Worm (Caenorhabditis elegans) whole organism, L1 larva: ENCODE measurements around the gene nspc-7.

Source experiments
- C04F5.9 ChIP-seq: sonication (generic microtip); optimal IDR thresholded peaks from 2 replicates; lab custom pipeline; 2016; ENCODE audit warnings: missing genetic modification characterization, missing compliant biosample characterization
- C34B4.2 ChIP-seq: sonication (generic microtip); optimal IDR thresholded peaks from 2 replicates; lab custom pipeline; 2017; ENCODE audit warnings: mild to moderate bottlenecking, missing genetic modification characterization, missing compliant biosample characterization
- aha-1 ChIP-seq: fragments of 150-350 bp; optimal IDR thresholded peaks from 2 replicates; lab custom pipeline; 2014; ENCODE audit warnings: missing biosample characterization, missing genetic modification characterization
- blmp-1 ChIP-seq: fragments of 150-350 bp; optimal IDR thresholded peaks from 2 replicates; lab custom pipeline; 2014; ENCODE audit warnings: missing biosample characterization, missing genetic modification characterization
- ceh-8 ChIP-seq: fragments of 200-800 bp; sonication (Bioruptor generic); optimal IDR thresholded peaks from 2 replicates; lab custom pipeline; 2018; ENCODE audit warnings: mild to moderate bottlenecking, missing genetic modification characterization, moderate library complexity, missing compliant biosample characterization
- ceh-82 ChIP-seq, 3 experiments: fragments of 150-350 bp in 1 of 3; sonication (generic microtip) in 2 of 3; optimal IDR thresholded peaks; 2 replicates each; lab custom pipeline; 2014 to 2017; ENCODE audit warnings: missing biosample characterization in 3 of 3, missing genetic modification characterization in 3 of 3
- ceh-90 ChIP-seq: sonication (generic microtip); optimal IDR thresholded peaks from 2 replicates; lab custom pipeline; 2016; ENCODE audit warnings: missing genetic modification characterization, missing compliant biosample characterization
- dpl-1 ChIP-seq, 3 experiments: fragments of 150-350 bp in 2 of 3; sonication (generic microtip) in 1 of 3; optimal IDR thresholded peaks; 2 replicates each; lab custom pipeline; 2014 to 2017; ENCODE audit warnings: missing biosample characterization in 3 of 3, missing genetic modification characterization in 3 of 3, missing genetic modification reagents in 3 of 3
- efl-1 ChIP-seq, 4 experiments: fragments of 150-350 bp; optimal IDR thresholded peaks in 3 of 4; peaks in 1 of 4; 1 replicate in 1 of 4; 2 replicates in 3 of 4; lab custom pipeline; 2014; ENCODE audit warnings: missing biosample characterization in 2 of 4, missing genetic modification characterization in 2 of 4, missing genetic modification reagents in 2 of 4
- efl-3 ChIP-seq: fragments of 200-800 bp; sonication (Bioruptor generic); optimal IDR thresholded peaks from 2 replicates; lab custom pipeline; 2018; ENCODE audit warnings: mild to moderate bottlenecking, missing genetic modification characterization, missing compliant biosample characterization
- elt-2 ChIP-seq: sonication (generic microtip); optimal IDR thresholded peaks from 2 replicates; lab custom pipeline; 2016; ENCODE audit warnings: missing genetic modification characterization, mild to moderate bottlenecking, inconsistent platforms, missing compliant biosample characterization, missing genetic modification reagents
- elt-3 ChIP-seq, 6 experiments: fragments of 150-350 bp in 1 of 6; sonication (generic microtip); optimal IDR thresholded peaks; 2 replicates each; lab custom pipeline; 2017 to 2018; ENCODE audit warnings: missing biosample characterization in 6 of 6, missing genetic modification characterization in 6 of 6, inconsistent platforms in 1 of 6
- ets-5 ChIP-seq: fragments of 200-800 bp; sonication (Bioruptor generic); IDR thresholded peaks from 2 replicates; pipeline ENCODE4 v1.3.6; 2022; ENCODE audit warnings: missing genetic modification characterization, missing compliant biosample characterization
- fkh-10 ChIP-seq: sonication (generic microtip); optimal IDR thresholded peaks from 2 replicates; lab custom pipeline; 2017; ENCODE audit warnings: missing biosample characterization, missing genetic modification reagents, missing genetic modification characterization
- fkh-8 ChIP-seq: sonication (generic microtip); optimal IDR thresholded peaks from 2 replicates; lab custom pipeline; 2016; ENCODE audit warnings: mild to moderate bottlenecking, missing genetic modification characterization, missing compliant biosample characterization
- grh-1 ChIP-seq: fragments of 200-800 bp; sonication (Bioruptor generic); IDR thresholded peaks from 2 replicates; pipeline ENCODE4 v1.3.6; 2022; ENCODE audit warnings: missing genetic modification reagents, missing genetic modification characterization, missing compliant biosample characterization
- hpl-2 ChIP-seq: fragments of 150-350 bp; optimal IDR thresholded peaks from 2 replicates; lab custom pipeline; 2014; ENCODE audit warnings: missing biosample characterization, missing genetic modification reagents, missing genetic modification characterization
- irx-1 ChIP-seq: sonication (generic microtip); optimal IDR thresholded peaks from 2 replicates; lab custom pipeline; 2016; ENCODE audit warnings: missing genetic modification characterization, missing compliant biosample characterization
- isw-1 ChIP-seq: fragments of 200-800 bp; sonication (Bioruptor generic); IDR thresholded peaks from 2 replicates; pipeline ENCODE4 v1.3.6; 2022; ENCODE audit warnings: missing genetic modification characterization, missing compliant biosample characterization
- lin-15B ChIP-seq: fragments of 150-350 bp; sonication (generic microtip); optimal IDR thresholded peaks from 3 replicates; lab custom pipeline; 2014; ENCODE audit warnings: missing biosample characterization, missing genetic modification characterization
- lin-35 ChIP-seq, 2 experiments: fragments of 150-350 bp; optimal IDR thresholded peaks; 2 replicates each; lab custom pipeline; 2014; ENCODE audit warnings: missing biosample characterization in 2 of 2, missing genetic modification characterization in 2 of 2, missing genetic modification reagents in 2 of 2
- lir-3 ChIP-seq: sonication (generic microtip); optimal IDR thresholded peaks from 2 replicates; lab custom pipeline; 2016; ENCODE audit warnings: mild to moderate bottlenecking, missing genetic modification characterization, moderate library complexity, missing compliant biosample characterization; ENCODE audit not compliant: poor library complexity
- mab-9 ChIP-seq: fragments of 200-800 bp; sonication (Bioruptor generic); IDR thresholded peaks from 2 replicates; pipeline ENCODE4 v1.3.6; 2022; ENCODE audit warnings: missing genetic modification reagents, missing genetic modification characterization, missing compliant biosample characterization
- mef-2 ChIP-seq: fragments of 150-350 bp; optimal IDR thresholded peaks from 2 replicates; lab custom pipeline; 2014; ENCODE audit warnings: missing biosample characterization, missing genetic modification characterization
- nhr-11 ChIP-seq: fragments of 150-350 bp; optimal IDR thresholded peaks from 2 replicates; lab custom pipeline; 2014; ENCODE audit warnings: missing biosample characterization, missing genetic modification characterization
- nhr-12 ChIP-seq: sonication (generic microtip); optimal IDR thresholded peaks from 2 replicates; lab custom pipeline; 2017; ENCODE audit warnings: missing biosample characterization, missing genetic modification characterization
- nhr-237 ChIP-seq: fragments of 150-350 bp; optimal IDR thresholded peaks from 2 replicates; lab custom pipeline; 2014; ENCODE audit warnings: missing biosample characterization, missing genetic modification characterization
- nhr-85 ChIP-seq: sonication (generic microtip); peaks from one replicate; lab custom pipeline; 2016; ENCODE audit warnings: missing genetic modification characterization, inconsistent platforms, missing compliant biosample characterization
- pqm-1 ChIP-seq: sonication (generic microtip); optimal IDR thresholded peaks from 3 replicates; lab custom pipeline; 2017; ENCODE audit warnings: missing biosample characterization, missing genetic modification characterization
- snu-23 ChIP-seq: sonication (generic microtip); optimal IDR thresholded peaks from 2 replicates; lab custom pipeline; 2016; ENCODE audit warnings: missing genetic modification characterization, missing compliant biosample characterization
- sox-4 ChIP-seq: sonication (generic microtip); optimal IDR thresholded peaks from 2 replicates; lab custom pipeline; 2016; ENCODE audit warnings: missing genetic modification characterization, missing compliant biosample characterization
- sptf-1 ChIP-seq: fragments of 150-350 bp; optimal IDR thresholded peaks from 2 replicates; lab custom pipeline; 2014; ENCODE audit warnings: missing biosample characterization, missing genetic modification characterization
- zip-4 ChIP-seq: fragments of 200-800 bp; sonication (Bioruptor generic); optimal IDR thresholded peaks from 2 replicates; lab custom pipeline; 2018; ENCODE audit warnings: mild to moderate bottlenecking, missing genetic modification characterization, moderate library complexity, missing compliant biosample characterization
- ztf-4 ChIP-seq: fragments of 150-350 bp; optimal IDR thresholded peaks from 2 replicates; lab custom pipeline; 2014; ENCODE audit warnings: missing biosample characterization, missing genetic modification characterization

Gene nspc-7

ce11 chrX:8507576-8507975, 34.1 kb upstream of the nspc-7 start, which contains the start of gene H03E18.1:
Gene H03E18.1 (plus strand): TSS chrX:8507876.
- no peak for TF ChIP-seq efl-1 (optimal IDR thresholded peaks at IDR 0.05; lab: Kevin White, UChicago)
- peak in 1 of 2 experiments; percentile 44 for TF ChIP-seq efl-1 (GFP tag; optimal IDR thresholded peaks at IDR 0.05 in 1 of 2; lab: Kevin White, UChicago)
- no peak for TF ChIP-seq zip-4 (GFP tag; lab: Kevin White, UChicago)

- TF ChIP-seq nhr-85 (tag; lab: Kevin White, UChicago) (peak; percentile 52), blmp-1 (tag; lab: Kevin White, UChicago) (peak; percentile 31), efl-3 (GFP tag; lab: Kevin White, UChicago) (no peak), mab-9 (no peak), fkh-10 (GFP tag; lab: Kevin White, UChicago) (no peak), nhr-237 (tag; lab: Kevin White, UChicago) (no peak)
Observed at ce11 chrX:8509088-8509487, 32.6 kb upstream of the nspc-7 start.

- no peak for TF ChIP-seq sox-4 (tag; lab: Kevin White, UChicago)
Observed at ce11 chrX:8520402-8520801, 21.3 kb upstream of the nspc-7 start, which contains the start of gene H03E18.2. Gene H03E18.2 (minus strand): TSS chrX:8520502.

- TF ChIP-seq elt-3 (tag; optimal IDR thresholded peaks at IDR 0.05; lab: Kevin White, UChicago), result no peak
- TF ChIP-seq ets-5, result no peak
- no peak for TF ChIP-seq aha-1 (tag; lab: Kevin White, UChicago)
- no peak for TF ChIP-seq mef-2 (tag; lab: Kevin White, UChicago)
- no peak for TF ChIP-seq pqm-1 (tag; lab: Kevin White, UChicago)
Observed at ce11 chrX:8521614-8522013, 20.0 kb upstream of the nspc-7 start, which contains the start of gene C03G5.14. Gene C03G5.14 (plus strand): TSS chrX:8521914.

ce11 chrX:8523000-8523399, 18.7 kb upstream of the nspc-7 start:
- TF ChIP-seq nhr-12 (tag; lab: Kevin White, UChicago), result no peak
- TF ChIP-seq fkh-8 (tag; lab: Kevin White, UChicago), result peak; percentile 49
- TF ChIP-seq lin-35 (GFP tag; optimal IDR thresholded peaks at IDR 0.05; lab: Kevin White, UChicago), result no peak
- TF ChIP-seq nhr-85 (tag; lab: Kevin White, UChicago), result no peak
- no peak for TF ChIP-seq C04F5.9 (tag; lab: Kevin White, UChicago)
- TF ChIP-seq lin-15B (tag; lab: Kevin White, UChicago), result no peak
- peak; percentile 91 for TF ChIP-seq ceh-8 (GFP tag; lab: Kevin White, UChicago)
- TF ChIP-seq isw-1 (GFP tag; lab: Robert Waterston, UW), result no peak
- TF ChIP-seq elt-3 (tag; optimal IDR thresholded peaks at IDR 0.05; lab: Kevin White, UChicago), result no peak
- no peak for TF ChIP-seq sox-4 (tag; lab: Kevin White, UChicago)
- TF ChIP-seq dpl-1 (GFP tag; optimal IDR thresholded peaks at IDR 0.05; lab: Kevin White, UChicago), result no peak
- no peak for TF ChIP-seq elt-2 (tag; lab: Kevin White, UChicago)
- no peak for TF ChIP-seq efl-1 (optimal IDR thresholded peaks at IDR 0.05; lab: Kevin White, UChicago)
- no peak for TF ChIP-seq efl-1 (GFP tag; optimal IDR thresholded peaks at IDR 0.05 in 1 of 2; lab: Kevin White, UChicago)

- TF ChIP-seq ceh-90, result no peak
- no peak for TF ChIP-seq hpl-2
- no peak for TF ChIP-seq nhr-11 (tag; lab: Kevin White, UChicago)
- TF ChIP-seq irx-1 (tag; lab: Kevin White, UChicago), result no peak
- no peak for TF ChIP-seq nhr-85 (tag; lab: Kevin White, UChicago)
- TF ChIP-seq C34B4.2 (tag; lab: Kevin White, UChicago), result no peak
- no peak for TF ChIP-seq fkh-10 (GFP tag; lab: Kevin White, UChicago)
- no peak for TF ChIP-seq lir-3 (tag; lab: Kevin White, UChicago)
- no peak for TF ChIP-seq grh-1 (GFP tag; lab: Robert Waterston, UW)
- TF ChIP-seq sox-4 (tag; lab: Kevin White, UChicago), result no peak
- TF ChIP-seq snu-23 (GFP tag; lab: Kevin White, UChicago), result no peak
- TF ChIP-seq sptf-1 (tag; lab: Kevin White, UChicago), result no peak
- no peak for TF ChIP-seq blmp-1 (tag; lab: Kevin White, UChicago)
- no peak for TF ChIP-seq ceh-82 (tag; optimal IDR thresholded peaks at IDR 0.05; lab: Kevin White, UChicago)
- TF ChIP-seq ztf-4 (tag; lab: Kevin White, UChicago), result no peak
Observed at ce11 chrX:8527950-8528349, 13.7 kb upstream of the nspc-7 start, which contains the start of gene flp-5. Gene flp-5 (plus strand): TSS chrX:8528250.
